Fruit fly (Drosophila melanogaster) whole organism, embryonic: Measurements from ENCODE around the gene Orp8.

Source experiments
- B-H1 ChIP-seq: fragments of 200-800 bp; sonication (Bioruptor generic); IDR thresholded peaks from 3 replicates; pipeline ENCODE4 v1.3.6; 2022; ENCODE audit warnings: missing biosample characterization, missing genetic modification characterization
- CG11504 ChIP-seq: fragments of 200-800 bp; sonication (Bioruptor generic); optimal IDR thresholded peaks from 3 replicates; lab custom pipeline; 2019; ENCODE audit warnings: missing biosample characterization, mild to moderate bottlenecking, missing genetic modification characterization, moderate library complexity
- CG12071 ChIP-seq: fragments of 200-800 bp; sonication (Bioruptor generic); optimal IDR thresholded peaks from 3 replicates; lab custom pipeline; 2018; ENCODE audit warnings: missing biosample characterization, mild to moderate bottlenecking, missing genetic modification characterization
- CG12769 ChIP-seq: fragments of 200-800 bp; sonication (Bioruptor generic); optimal IDR thresholded peaks from 2 replicates; lab custom pipeline; 2019; ENCODE audit warnings: missing biosample characterization, mild to moderate bottlenecking, missing genetic modification characterization, moderate library complexity
- CG13123 ChIP-seq: fragments of 200-800 bp; sonication (Bioruptor generic); optimal IDR thresholded peaks from 2 replicates; lab custom pipeline; 2016; ENCODE audit warnings: missing biosample characterization, missing genetic modification characterization
- CG14860 ChIP-seq: fragments of 200-800 bp; sonication (Bioruptor generic); IDR thresholded peaks from 3 replicates; pipeline ENCODE4 v1.3.6; 2022; ENCODE audit warnings: missing biosample characterization, missing genetic modification characterization; ENCODE audit not compliant: partially characterized antibody
- CG15011 ChIP-seq: fragments of 200-800 bp; sonication (Bioruptor generic); optimal IDR thresholded peaks from 3 replicates; lab custom pipeline; 2018; ENCODE audit warnings: missing biosample characterization, mild to moderate bottlenecking, missing genetic modification characterization
- CG1603 ChIP-seq: fragments of 200-800 bp; sonication (Bioruptor generic); optimal IDR thresholded peaks from 2 replicates; lab custom pipeline; 2019; ENCODE audit warnings: missing biosample characterization, mild to moderate bottlenecking, missing genetic modification characterization, moderate library complexity
- CG18262 ChIP-seq: fragments of 200-800 bp; optimal IDR thresholded peaks from 3 replicates; lab custom pipeline; 2019; ENCODE audit warnings: missing biosample characterization, mild to moderate bottlenecking, missing genetic modification characterization, moderate library complexity
- CG4707 ChIP-seq: fragments of 200-800 bp; sonication (Bioruptor generic); optimal IDR thresholded peaks from 2 replicates; lab custom pipeline; 2018; ENCODE audit warnings: missing biosample characterization, mild to moderate bottlenecking, missing genetic modification characterization, moderate library complexity
- CG5953 ChIP-seq: fragments of 200-800 bp; sonication (Bioruptor generic); IDR thresholded peaks from 2 replicates; pipeline ENCODE4 v1.3.6; 2022; ENCODE audit warnings: missing biosample characterization, missing genetic modification characterization
- CG7556 ChIP-seq: fragments of 200-800 bp; sonication (Bioruptor generic); optimal IDR thresholded peaks from 2 replicates; lab custom pipeline; 2017; ENCODE audit warnings: missing biosample characterization, mild to moderate bottlenecking, missing genetic modification characterization
- CG7839 ChIP-seq: fragments of 200-800 bp; sonication (Bioruptor generic); optimal IDR thresholded peaks from 3 replicates; lab custom pipeline; 2018; ENCODE audit warnings: missing biosample characterization, mild to moderate bottlenecking, missing genetic modification characterization, moderate library complexity
- CG8290 ChIP-seq, 3 experiments: fragments of 200-800 bp; sonication (Bioruptor generic); optimal IDR thresholded peaks; 2 replicates each; lab custom pipeline; 2016 to 2019; ENCODE audit warnings: missing biosample characterization in 3 of 3, missing genetic modification characterization in 3 of 3, mild to moderate bottlenecking in 2 of 3, moderate library complexity in 1 of 3
- CG9727 ChIP-seq: fragments of 200-800 bp; sonication (Bioruptor generic); optimal IDR thresholded peaks from 3 replicates; lab custom pipeline; 2017; ENCODE audit warnings: missing biosample characterization, mild to moderate bottlenecking, missing genetic modification characterization
- D ChIP-seq, 2 experiments: fragments of 200-800 bp in 1 of 2; fragments of >200 bp in 1 of 2; sonication (Bioruptor generic) in 1 of 2; optimal IDR thresholded peaks; 2 replicates in 1 of 2; 3 replicates in 1 of 2; lab custom pipeline; 2017; ENCODE audit warnings: mild to moderate bottlenecking in 1 of 2, missing biosample characterization in 1 of 2, missing genetic modification characterization in 1 of 2, missing genetic modification reagents in 1 of 2
- E2f2 ChIP-seq: fragments of 200-800 bp; sonication (Bioruptor generic); IDR thresholded peaks from 2 replicates; pipeline ENCODE4 v1.3.6; 2022; ENCODE audit warnings: missing biosample characterization, missing genetic modification characterization
- Ets65A ChIP-seq: fragments of 200-800 bp; sonication (Bioruptor generic); peaks from one replicate; lab custom pipeline; 2016; ENCODE audit warnings: missing biosample characterization, missing genetic modification characterization
- Hand ChIP-seq: fragments of 200-800 bp; sonication (Bioruptor generic); optimal IDR thresholded peaks from 2 replicates; lab custom pipeline; 2017; ENCODE audit warnings: mild to moderate bottlenecking, missing biosample characterization, missing genetic modification reagents, missing genetic modification characterization
- Mrtf ChIP-seq: fragments of 200-800 bp; sonication (Bioruptor generic); IDR thresholded peaks from 3 replicates; pipeline ENCODE4 v1.3.6; 2022; ENCODE audit warnings: missing biosample characterization, missing genetic modification characterization
- Myb ChIP-seq: fragments of 200-800 bp; sonication (Bioruptor generic); optimal IDR thresholded peaks from 2 replicates; lab custom pipeline; 2016; ENCODE audit warnings: missing biosample characterization, missing genetic modification characterization
- NfI ChIP-seq: fragments of 200-800 bp; sonication (Bioruptor generic); optimal IDR thresholded peaks from 3 replicates; lab custom pipeline; 2018; ENCODE audit warnings: missing biosample characterization, mild to moderate bottlenecking, missing genetic modification characterization, moderate library complexity
- PHDP ChIP-seq: fragments of 200-800 bp; sonication (Bioruptor generic); optimal IDR thresholded peaks from 3 replicates; lab custom pipeline; 2018; ENCODE audit warnings: missing biosample characterization, mild to moderate bottlenecking, missing genetic modification characterization, moderate library complexity
- Stat92E ChIP-seq, 3 experiments: fragments of >200 bp in 2 of 3; fragments of 200-800 bp in 1 of 3; sonication (Bioruptor generic) in 1 of 3; optimal IDR thresholded peaks; 2 replicates each; lab custom pipeline; 2017 to 2019; ENCODE audit warnings: missing biosample characterization in 3 of 3, missing genetic modification characterization in 3 of 3, mild to moderate bottlenecking in 1 of 3, moderate library complexity in 1 of 3
- Vsx1 ChIP-seq: fragments of 200-800 bp; sonication (Bioruptor generic); optimal IDR thresholded peaks from 2 replicates; lab custom pipeline; 2017; ENCODE audit warnings: missing biosample characterization, mild to moderate bottlenecking, missing genetic modification characterization, missing genetic modification reagents
- ac ChIP-seq: fragments of 200-800 bp; sonication (Bioruptor generic); optimal IDR thresholded peaks from 3 replicates; lab custom pipeline; 2017; ENCODE audit warnings: missing biosample characterization, mild to moderate bottlenecking, missing genetic modification characterization
- ara ChIP-seq: fragments of 200-800 bp; sonication (Bioruptor generic); IDR thresholded peaks from 2 replicates; pipeline ENCODE4 v1.3.6; 2022; ENCODE audit warnings: missing biosample characterization, missing genetic modification characterization
- bsh ChIP-seq, 2 experiments: fragments of 200-800 bp; sonication (Bioruptor generic); optimal IDR thresholded peaks; 2 replicates each; lab custom pipeline; 2017 to 2018; ENCODE audit warnings: mild to moderate bottlenecking in 2 of 2, missing biosample characterization in 2 of 2, missing genetic modification characterization in 2 of 2, moderate library complexity in 1 of 2
- chm ChIP-seq: fragments of 200-800 bp; sonication (Bioruptor generic); IDR thresholded peaks from 2 replicates; pipeline ENCODE4 v1.3.6; 2022; ENCODE audit warnings: missing biosample characterization, missing genetic modification characterization
- ci ChIP-seq: fragments of 200-800 bp; sonication (Bioruptor generic); IDR thresholded peaks from 3 replicates; pipeline ENCODE4 v1.3.6; 2022; ENCODE audit warnings: missing biosample characterization, missing genetic modification characterization
- crc ChIP-seq: fragments of 200-800 bp; sonication (Bioruptor generic); optimal IDR thresholded peaks from 2 replicates; lab custom pipeline; 2016; ENCODE audit warnings: missing biosample characterization, missing genetic modification characterization
- dysf ChIP-seq: fragments of 200-800 bp; sonication (Bioruptor generic); IDR thresholded peaks from 3 replicates; pipeline ENCODE4 v1.3.6; 2022; ENCODE audit warnings: missing biosample characterization, missing genetic modification characterization
- fd102C ChIP-seq: fragments of 200-800 bp; sonication (Bioruptor generic); optimal IDR thresholded peaks from 2 replicates; lab custom pipeline; 2018; ENCODE audit warnings: missing biosample characterization, mild to moderate bottlenecking, missing genetic modification characterization, moderate library complexity
- fd64A ChIP-seq: fragments of 200-800 bp; sonication (Bioruptor generic); optimal IDR thresholded peaks from 3 replicates; lab custom pipeline; 2018; ENCODE audit warnings: missing biosample characterization, mild to moderate bottlenecking, missing genetic modification characterization
- gcm ChIP-seq: fragments of 200-800 bp; sonication (Bioruptor generic); optimal IDR thresholded peaks from 2 replicates; lab custom pipeline; 2019; ENCODE audit warnings: missing biosample characterization, mild to moderate bottlenecking, missing genetic modification characterization, moderate library complexity
- hkb ChIP-seq, 2 experiments: fragments of 200-800 bp in 1 of 2; fragments of >200 bp in 1 of 2; sonication (Bioruptor generic) in 1 of 2; IDR thresholded peaks in 1 of 2; optimal IDR thresholded peaks in 1 of 2; 2 replicates each; pipeline versions ENCODE4 v1.3.6 to Lab custom; 2017 to 2022; ENCODE audit warnings: missing biosample characterization in 1 of 2, missing genetic modification characterization in 1 of 2
- lmd ChIP-seq: fragments of 200-800 bp; sonication (Bioruptor generic); IDR thresholded peaks from 2 replicates; pipeline ENCODE4 v1.3.6; 2022; ENCODE audit warnings: missing biosample characterization, missing genetic modification characterization
- maf-S ChIP-seq: fragments of 200-800 bp; sonication (Bioruptor generic); optimal IDR thresholded peaks from 2 replicates; lab custom pipeline; 2016; ENCODE audit warnings: missing biosample characterization, missing genetic modification characterization
- mam ChIP-seq: fragments of 200-800 bp; sonication (Bioruptor generic); optimal IDR thresholded peaks from 3 replicates; lab custom pipeline; 2016; ENCODE audit warnings: missing biosample characterization, missing genetic modification characterization
- otp ChIP-seq: fragments of 200-800 bp; sonication (Bioruptor generic); IDR thresholded peaks from 3 replicates; pipeline ENCODE4, ENCODE4 v1.3.6; 2022; ENCODE audit warnings: missing biosample characterization, missing genetic modification characterization
- pb ChIP-seq: fragments of 200-800 bp; sonication (Bioruptor generic); optimal IDR thresholded peaks from 3 replicates; lab custom pipeline; 2016; ENCODE audit warnings: missing biosample characterization, missing genetic modification characterization
- phol ChIP-seq: fragments of 200-800 bp; sonication (Bioruptor generic); optimal IDR thresholded peaks from 3 replicates; lab custom pipeline; 2018; ENCODE audit warnings: missing biosample characterization, mild to moderate bottlenecking, missing genetic modification characterization, moderate library complexity
- repo ChIP-seq: fragments of 200-800 bp; sonication (Bioruptor generic); optimal IDR thresholded peaks from 2 replicates; lab custom pipeline; 2016; ENCODE audit warnings: missing biosample characterization, missing genetic modification characterization
- sd ChIP-seq: fragments of 200-800 bp; sonication (Bioruptor generic); optimal IDR thresholded peaks from 3 replicates; lab custom pipeline; 2018; ENCODE audit warnings: missing biosample characterization, mild to moderate bottlenecking, missing genetic modification characterization, moderate library complexity
- so ChIP-seq: fragments of 200-800 bp; sonication (Bioruptor generic); IDR thresholded peaks from 3 replicates; pipeline ENCODE4 v1.3.6; 2022; ENCODE audit warnings: missing biosample characterization, missing genetic modification characterization
- sqz ChIP-seq: fragments of 200-800 bp; sonication (Bioruptor generic); optimal IDR thresholded peaks from 3 replicates; lab custom pipeline; 2018; ENCODE audit warnings: missing biosample characterization, mild to moderate bottlenecking, missing genetic modification characterization
- vvl ChIP-seq: fragments of 200-800 bp; sonication (Bioruptor generic); IDR thresholded peaks from 2 replicates; pipeline ENCODE4 v1.3.6; 2022; ENCODE audit warnings: missing biosample characterization, missing genetic modification characterization

The Orp8 gene

DNA sequence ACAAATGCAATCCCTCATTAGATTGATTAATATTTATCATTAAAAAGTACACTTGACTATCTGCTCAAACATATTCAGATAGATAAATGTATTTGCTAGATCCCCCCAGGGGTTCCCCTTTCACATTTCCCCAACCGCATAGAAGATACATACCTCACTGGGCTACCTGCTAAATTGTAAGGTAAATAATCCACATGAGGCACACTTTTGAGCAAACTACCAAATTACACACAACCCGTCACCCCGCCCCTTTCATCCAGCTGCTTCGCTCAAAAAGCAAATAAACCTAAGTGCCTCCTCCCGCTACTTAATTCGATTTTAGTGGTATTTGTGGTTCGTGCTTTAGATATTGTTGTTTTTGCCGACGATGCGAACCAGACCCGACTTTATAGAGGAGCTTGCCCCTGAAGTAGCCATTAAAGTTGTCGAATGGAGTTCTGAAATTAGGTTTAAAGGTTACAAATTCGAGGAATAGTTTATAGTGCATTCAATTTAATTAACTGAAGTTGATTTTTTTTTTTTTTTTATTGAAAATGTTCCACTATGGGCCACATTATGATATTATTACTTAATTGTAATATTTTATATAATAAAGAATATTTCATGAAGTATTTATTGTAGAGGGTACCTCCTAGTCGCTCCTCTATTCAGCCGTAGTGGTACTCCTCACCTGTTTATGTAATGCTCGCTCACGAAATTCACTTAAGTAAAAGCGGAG, 46.1 kb upstream of the Orp8 start (continued):
- TF ChIP-seq lmd (GFP tag; lab: Robert Waterston, UW) (0 out of 2 replicates have a peak, but pooled peaks have one; percentile 14), CG8290 (GFP tag; optimal IDR thresholded peaks at IDR 0.05; lab: Kevin White, UChicago) (no peak), CG8290 (tag; optimal IDR thresholded peaks at IDR 0.05; lab: Kevin White, UChicago) (peak in 1 of 2 experiments; percentile 72), CG13123 (GFP tag; lab: Kevin White, UChicago) (no peak), ci (GFP tag; lab: Robert Waterston, UW) (peak; percentile 48; the same call in 2 of the 3 replicates), maf-S (no peak), E2f2 (peak; percentile 26; the same call in 1 of the 2 replicates), CG1603 (tag; lab: Kevin White, UChicago) (peak; percentile 46), Myb (no peak), D (optimal IDR thresholded peaks at IDR 0.05; lab: Kevin White, UChicago) (no peak), D (GFP tag; optimal IDR thresholded peaks at IDR 0.05; lab: Kevin White, UChicago) (peak; percentile 11), CG9727 (no peak), fd64A (GFP tag; lab: Kevin White, UChicago) (peak; percentile 54), CG18262 (tag; lab: Kevin White, UChicago) (peak; percentile 52), sqz (GFP tag; lab: Kevin White, UChicago) (no peak), gcm (no peak), Ets65A (peak; percentile 48), Mrtf (GFP tag; lab: Robert Waterston, UW) (no peak), CG7556 (GFP tag; lab: Kevin White, UChicago) (peak; percentile 41), vvl (GFP tag; lab: Robert Waterston, UW) (0 out of 2 replicates have a peak, but pooled peaks have one; percentile 24), Vsx1 (GFP tag; lab: Kevin White, UChicago) (peak; percentile 39), chm (GFP tag; lab: Robert Waterston, UW) (peak; percentile 42; the same call in 1 of the 2 replicates), otp (peak; percentile 60; the same call in 1 of the 3 replicates), CG11504 (tag; lab: Kevin White, UChicago) (peak; percentile 37), so (GFP tag; lab: Robert Waterston, UW) (no peak), CG4707 (GFP tag; lab: Kevin White, UChicago) (peak; percentile 0), CG12769 (peak; percentile 75), bsh (GFP tag; optimal IDR thresholded peaks at IDR 0.05; lab: Kevin White, UChicago) (peak in 1 of 2 experiments; percentile 19), phol (peak; percentile 56), pb (GFP tag; lab: Kevin White, UChicago) (no peak), CG15011 (no peak), Stat92E (GFP tag; optimal IDR thresholded peaks at IDR 0.05; lab: Kevin White, UChicago) (no peak), Hand (no peak), fd102C (GFP tag; lab: Kevin White, UChicago) (peak; percentile 9), repo (GFP tag; lab: Kevin White, UChicago) (no peak), hkb (optimal IDR thresholded peaks at IDR 0.05; lab: Kevin White, UChicago) (no peak), hkb (GFP tag; IDR thresholded peaks at IDR 0.05; lab: Robert Waterston, UW) (0 out of 2 replicates have a peak, but pooled peaks have one; percentile 34), B-H1 (GFP tag; lab: Robert Waterston, UW) (no peak), ac (GFP tag; lab: Kevin White, UChicago) (no peak), dysf (peak; percentile 52; the same call in 1 of the 3 replicates), mam (GFP tag; lab: Kevin White, UChicago) (peak; percentile 5), CG7839 (tag; lab: Kevin White, UChicago) (peak; percentile 43), CG14860 (GFP tag; lab: Robert Waterston, UW) (no peak), PHDP (tag; lab: Kevin White, UChicago) (peak; percentile 23), sd (tag; lab: Kevin White, UChicago) (peak; percentile 23), NfI (GFP tag; lab: Kevin White, UChicago) (no peak), crc (GFP tag; lab: Kevin White, UChicago) (no peak), CG5953 (GFP tag; lab: Robert Waterston, UW) (0 out of 2 replicates have a peak, but pooled peaks have one; percentile 27), ara (GFP tag; lab: Robert Waterston, UW) (no peak), CG12071 (GFP tag; lab: Kevin White, UChicago) (peak; percentile 45)
